Fruit fly (Drosophila melanogaster) whole organism, embryonic: ENCODE results near the gene foxo.

ENCODE experiments used
- ATbp ChIP-seq: fragments of 200-800 bp; sonication (Bioruptor generic); optimal IDR thresholded peaks from 2 replicates; lab custom pipeline; 2017; ENCODE audit warnings: missing biosample characterization, mild to moderate bottlenecking, missing genetic modification characterization, missing genetic modification reagents
- Bgb ChIP-seq: fragments of 200-800 bp; sonication (Bioruptor generic); IDR thresholded peaks from 2 replicates; pipeline ENCODE4 v1.3.6; 2022; ENCODE audit warnings: missing biosample characterization, missing genetic modification characterization; ENCODE audit not compliant: partially characterized antibody
- CG1024 ChIP-seq: fragments of 200-800 bp; sonication (Bioruptor generic); IDR thresholded peaks from 2 replicates; pipeline ENCODE4 v1.3.6; 2022; ENCODE audit warnings: missing biosample characterization, missing genetic modification characterization
- CG10543 ChIP-seq: fragments of 200-800 bp; sonication (Bioruptor generic); optimal IDR thresholded peaks from 3 replicates; lab custom pipeline; 2017; ENCODE audit warnings: missing biosample characterization, mild to moderate bottlenecking, missing genetic modification characterization, moderate library complexity
- CG12155 ChIP-seq: fragments of 200-800 bp; sonication (Bioruptor generic); optimal IDR thresholded peaks from 3 replicates; lab custom pipeline; 2016; ENCODE audit warnings: missing biosample characterization, missing genetic modification characterization
- CG12659 ChIP-seq: fragments of 200-800 bp; sonication (Bioruptor generic); optimal IDR thresholded peaks from 3 replicates; lab custom pipeline; 2017; ENCODE audit warnings: mild to moderate bottlenecking, missing biosample characterization, missing genetic modification reagents, missing genetic modification characterization
- CG14860 ChIP-seq: fragments of 200-800 bp; sonication (Bioruptor generic); IDR thresholded peaks from 3 replicates; pipeline ENCODE4 v1.3.6; 2022; ENCODE audit warnings: missing biosample characterization, missing genetic modification characterization; ENCODE audit not compliant: partially characterized antibody
- CG1529 ChIP-seq: fragments of 200-800 bp; sonication (Bioruptor generic); optimal IDR thresholded peaks from 3 replicates; lab custom pipeline; 2018; ENCODE audit warnings: missing biosample characterization, missing genetic modification characterization
- CG17361 ChIP-seq: fragments of 200-800 bp; sonication (Bioruptor generic); IDR thresholded peaks from 3 replicates; pipeline ENCODE4 v1.3.6; 2022; ENCODE audit warnings: missing biosample characterization, missing genetic modification characterization
- CG17385 ChIP-seq: fragments of 200-800 bp; sonication (Bioruptor generic); optimal IDR thresholded peaks from 3 replicates; lab custom pipeline; 2018; ENCODE audit warnings: missing biosample characterization, mild to moderate bottlenecking, missing genetic modification characterization
- CG18619 ChIP-seq: fragments of 200-800 bp; sonication (Bioruptor generic); optimal IDR thresholded peaks from 3 replicates; lab custom pipeline; 2017; ENCODE audit warnings: missing biosample characterization, mild to moderate bottlenecking, missing genetic modification characterization
- CG2116 ChIP-seq: fragments of 200-800 bp; sonication (Bioruptor generic); optimal IDR thresholded peaks from 3 replicates; lab custom pipeline; 2018; ENCODE audit warnings: missing biosample characterization, mild to moderate bottlenecking, missing genetic modification characterization
- CG2712 ChIP-seq: fragments of 200-800 bp; optimal IDR thresholded peaks from 3 replicates; lab custom pipeline; 2019; ENCODE audit warnings: missing biosample characterization, mild to moderate bottlenecking, missing genetic modification characterization, moderate library complexity
- CG30403 ChIP-seq: fragments of 200-800 bp; sonication (Bioruptor generic); optimal IDR thresholded peaks from 3 replicates; lab custom pipeline; 2016; ENCODE audit warnings: missing biosample characterization, missing genetic modification characterization
- CG30431 ChIP-seq: fragments of 200-800 bp; sonication (Bioruptor generic); optimal IDR thresholded peaks from 2 replicates; lab custom pipeline; 2017; ENCODE audit warnings: missing biosample characterization, missing genetic modification characterization
- CG43689 ChIP-seq: fragments of 200-800 bp; sonication (Bioruptor generic); IDR thresholded peaks from 2 replicates; pipeline ENCODE4 v1.3.6; 2022; ENCODE audit warnings: missing biosample characterization, missing genetic modification characterization
- CG4820 ChIP-seq: fragments of 200-800 bp; sonication (Bioruptor generic); optimal IDR thresholded peaks from 3 replicates; lab custom pipeline; 2016; ENCODE audit warnings: missing biosample characterization, missing genetic modification characterization
- CG6272 ChIP-seq: fragments of 200-800 bp; sonication (Bioruptor generic); IDR thresholded peaks from 2 replicates; pipeline ENCODE4 v1.3.6; 2022; ENCODE audit warnings: missing biosample characterization, missing genetic modification characterization
- CG6854 ChIP-seq: fragments of 200-800 bp; sonication (Bioruptor generic); optimal IDR thresholded peaks from 3 replicates; lab custom pipeline; 2017; ENCODE audit warnings: missing biosample characterization, mild to moderate bottlenecking, missing genetic modification characterization
- CG7745 ChIP-seq: fragments of 200-800 bp; sonication (Bioruptor generic); optimal IDR thresholded peaks from 2 replicates; lab custom pipeline; 2018; ENCODE audit warnings: missing biosample characterization, mild to moderate bottlenecking, missing genetic modification characterization, moderate library complexity
- CG7839 ChIP-seq: fragments of 200-800 bp; sonication (Bioruptor generic); optimal IDR thresholded peaks from 3 replicates; lab custom pipeline; 2018; ENCODE audit warnings: missing biosample characterization, mild to moderate bottlenecking, missing genetic modification characterization, moderate library complexity
- D ChIP-seq, 2 experiments: fragments of 200-800 bp in 1 of 2; fragments of >200 bp in 1 of 2; sonication (Bioruptor generic) in 1 of 2; optimal IDR thresholded peaks; 2 replicates in 1 of 2; 3 replicates in 1 of 2; lab custom pipeline; 2017; ENCODE audit warnings: mild to moderate bottlenecking in 1 of 2, missing biosample characterization in 1 of 2, missing genetic modification characterization in 1 of 2, missing genetic modification reagents in 1 of 2
- Deaf1 ChIP-seq: fragments of 200-800 bp; optimal IDR thresholded peaks from 3 replicates; lab custom pipeline; 2019; ENCODE audit warnings: missing biosample characterization, mild to moderate bottlenecking, missing genetic modification characterization, moderate library complexity
- Elba2 ChIP-seq: fragments of 200-800 bp; sonication (Bioruptor generic); optimal IDR thresholded peaks from 3 replicates; lab custom pipeline; 2016; ENCODE audit warnings: missing biosample characterization, missing genetic modification characterization
- Ets65A ChIP-seq: fragments of 200-800 bp; sonication (Bioruptor generic); peaks from one replicate; lab custom pipeline; 2016; ENCODE audit warnings: missing biosample characterization, missing genetic modification characterization
- Fer2 ChIP-seq: fragments of 200-800 bp; sonication (Bioruptor generic); optimal IDR thresholded peaks from 2 replicates; lab custom pipeline; 2018; ENCODE audit warnings: missing biosample characterization, mild to moderate bottlenecking, missing genetic modification characterization, moderate library complexity
- HLH54F ChIP-seq: fragments of 200-800 bp; sonication (Bioruptor generic); optimal IDR thresholded peaks from 3 replicates; lab custom pipeline; 2016; ENCODE audit warnings: missing biosample characterization, missing genetic modification characterization
- Sox102F ChIP-seq: fragments of 200-800 bp; sonication (Bioruptor generic); optimal IDR thresholded peaks from 2 replicates; lab custom pipeline; 2018; ENCODE audit warnings: missing biosample characterization, mild to moderate bottlenecking, missing genetic modification characterization, moderate library complexity
- Stat92E ChIP-seq, 3 experiments: fragments of >200 bp in 2 of 3; fragments of 200-800 bp in 1 of 3; sonication (Bioruptor generic) in 1 of 3; optimal IDR thresholded peaks; 2 replicates each; lab custom pipeline; 2017 to 2019; ENCODE audit warnings: missing biosample characterization in 3 of 3, missing genetic modification characterization in 3 of 3, mild to moderate bottlenecking in 1 of 3, moderate library complexity in 1 of 3
- bcd ChIP-seq: fragments of 200-800 bp; sonication (Bioruptor generic); optimal IDR thresholded peaks from 2 replicates; lab custom pipeline; 2017; ENCODE audit warnings: missing biosample characterization, mild to moderate bottlenecking, missing genetic modification characterization
- cad ChIP-seq: fragments of >200 bp; optimal IDR thresholded peaks from 2 replicates; lab custom pipeline; 2017; ENCODE audit warnings: missing biosample characterization, missing genetic modification characterization
- croc ChIP-seq: fragments of 200-800 bp; sonication (Bioruptor generic); conservative IDR thresholded peaks from 3 replicates; pipeline ENCODE4 v1.3.6; 2022; ENCODE audit warnings: missing biosample characterization, missing genetic modification characterization
- crp ChIP-seq, 2 experiments: fragments of 200-800 bp; sonication (Bioruptor generic); optimal IDR thresholded peaks; 2 replicates in 1 of 2; 3 replicates in 1 of 2; lab custom pipeline; 2017; ENCODE audit warnings: missing biosample characterization in 2 of 2, missing genetic modification characterization in 2 of 2, mild to moderate bottlenecking in 1 of 2, moderate library complexity in 1 of 2
- cwo ChIP-seq: fragments of 200-800 bp; sonication (Bioruptor generic); optimal IDR thresholded peaks from 3 replicates; lab custom pipeline; 2017; ENCODE audit warnings: missing biosample characterization, missing genetic modification characterization, mild to moderate bottlenecking, moderate library complexity, missing genetic modification reagents
- dpn ChIP-seq, 2 experiments: fragments of 200-800 bp; sonication (Bioruptor generic); optimal IDR thresholded peaks; 3 replicates each; lab custom pipeline; 2016; ENCODE audit warnings: missing biosample characterization in 2 of 2, missing genetic modification characterization in 2 of 2
- fd96Cb ChIP-seq: fragments of 200-800 bp; sonication (Bioruptor generic); optimal IDR thresholded peaks from 2 replicates; lab custom pipeline; 2018; ENCODE audit warnings: missing biosample characterization, mild to moderate bottlenecking, missing genetic modification characterization, moderate library complexity
- gem ChIP-seq: fragments of 200-800 bp; sonication (Bioruptor generic); optimal IDR thresholded peaks from 2 replicates; lab custom pipeline; 2019; ENCODE audit warnings: missing biosample characterization, mild to moderate bottlenecking, missing genetic modification characterization, moderate library complexity
- ken ChIP-seq: fragments of 200-800 bp; sonication (Bioruptor generic); IDR thresholded peaks from 3 replicates; pipeline ENCODE4 v1.3.6; 2022; ENCODE audit warnings: missing biosample characterization, missing genetic modification characterization
- lola ChIP-seq, 3 experiments: fragments of >200 bp in 2 of 3; fragments of 200-800 bp in 1 of 3; sonication (Bioruptor generic) in 1 of 3; optimal IDR thresholded peaks; 2 replicates each; lab custom pipeline; 2017 to 2019; ENCODE audit warnings: missing biosample characterization in 3 of 3, missing genetic modification characterization in 3 of 3, mild to moderate bottlenecking in 1 of 3, moderate library complexity in 1 of 3
- maf-S ChIP-seq: fragments of 200-800 bp; sonication (Bioruptor generic); optimal IDR thresholded peaks from 2 replicates; lab custom pipeline; 2016; ENCODE audit warnings: missing biosample characterization, missing genetic modification characterization
- odd ChIP-seq: fragments of 200-800 bp; sonication (Bioruptor generic); optimal IDR thresholded peaks from 2 replicates; lab custom pipeline; 2017; ENCODE audit warnings: missing biosample characterization, mild to moderate bottlenecking, missing genetic modification characterization
- prd ChIP-seq, 3 experiments: fragments of >200 bp in 2 of 3; fragments of 200-800 bp in 1 of 3; sonication (Bioruptor generic) in 1 of 3; optimal IDR thresholded peaks in 2 of 3; IDR thresholded peaks in 1 of 3; 2 replicates in 2 of 3; 3 replicates in 1 of 3; pipeline versions ENCODE4 v1.3.6 to Lab custom; 2017 to 2022; ENCODE audit warnings: missing biosample characterization in 1 of 3, missing genetic modification characterization in 1 of 3
- sim ChIP-seq: fragments of 200-800 bp; sonication (Bioruptor generic); IDR thresholded peaks from 2 replicates; pipeline ENCODE4 v1.3.6; 2022; ENCODE audit warnings: missing biosample characterization, missing genetic modification characterization
- slou ChIP-seq: fragments of 200-800 bp; sonication (Bioruptor generic); optimal IDR thresholded peaks from 3 replicates; lab custom pipeline; 2016; ENCODE audit warnings: missing biosample characterization, missing genetic modification characterization
- tin ChIP-seq: fragments of 200-800 bp; sonication (Bioruptor generic); optimal IDR thresholded peaks from 3 replicates; lab custom pipeline; 2016; ENCODE audit warnings: missing biosample characterization, missing genetic modification characterization
- zfh2 ChIP-seq: fragments of 200-800 bp; sonication (Bioruptor generic); optimal IDR thresholded peaks from 2 replicates; lab custom pipeline; 2016; ENCODE audit warnings: missing biosample characterization, missing genetic modification characterization

The foxo gene

DNA sequence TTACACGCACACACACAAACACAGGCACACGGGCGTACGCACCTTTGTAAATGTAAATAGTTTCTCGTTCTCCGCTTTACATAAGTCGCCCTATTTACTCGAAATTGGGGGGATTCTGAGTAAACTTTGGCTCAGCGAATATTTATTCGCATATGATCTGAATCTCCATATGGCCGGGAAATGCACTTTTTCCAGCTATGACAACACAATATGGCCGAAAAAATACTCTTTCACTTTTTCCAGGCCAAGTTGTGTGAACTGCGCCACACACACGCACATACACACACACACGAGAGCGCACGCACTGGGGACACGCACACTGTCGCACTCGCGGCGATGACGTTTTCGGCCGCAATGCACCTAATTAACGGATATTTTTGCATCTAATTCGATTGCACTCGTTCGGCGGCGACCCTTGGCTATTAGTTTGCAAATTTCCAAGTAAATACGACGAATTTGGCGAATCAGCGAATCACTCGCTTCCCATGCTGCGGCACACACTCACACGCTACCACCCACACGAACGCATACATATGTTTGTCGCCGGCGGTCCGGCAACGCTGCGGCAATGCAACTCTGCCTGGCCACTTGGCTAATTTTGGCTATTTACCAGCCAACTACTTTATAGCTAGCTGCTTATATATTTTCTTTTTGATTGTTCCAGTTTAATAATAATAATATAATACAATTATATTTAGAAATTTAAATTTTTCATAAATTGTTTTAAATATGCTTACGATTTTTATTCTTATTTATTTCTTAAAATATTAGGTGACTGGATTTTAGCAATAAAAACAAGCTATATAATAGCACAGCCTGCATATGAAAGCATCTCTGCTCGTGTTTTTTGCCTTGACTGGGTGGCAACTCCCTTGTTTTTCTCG lies 25.0 kb upstream of the foxo start, which contains the start of the genes rdx and CG3061 (continued):
- peak in 1 of 3 experiments; percentile 11 for TF ChIP-seq Stat92E (GFP tag; optimal IDR thresholded peaks at IDR 0.05; lab: Kevin White, UChicago)
- peak; percentile 57 for TF ChIP-seq Sox102F (GFP tag; lab: Kevin White, UChicago)
- 0 out of 2 replicates have a peak, but pooled peaks have one; percentile 8 for TF ChIP-seq sim (GFP tag; lab: Robert Waterston, UW)
- TF ChIP-seq D (optimal IDR thresholded peaks at IDR 0.05; lab: Kevin White, UChicago), result no peak
- TF ChIP-seq D (GFP tag; optimal IDR thresholded peaks at IDR 0.05; lab: Kevin White, UChicago), result peak; percentile 76
- TF ChIP-seq Deaf1 (tag; lab: Kevin White, UChicago), result peak; percentile 62
- no peak for TF ChIP-seq CG7745 (tag; lab: Kevin White, UChicago)
- TF ChIP-seq CG2712 (tag; lab: Kevin White, UChicago), result peak; percentile 74
- TF ChIP-seq ATbp (GFP tag; lab: Kevin White, UChicago), result peak; percentile 18
- 0 out of 3 replicates have a peak, but pooled peaks have one; percentile 0 for TF ChIP-seq ken
- peak; percentile 80 for TF ChIP-seq gem
- TF ChIP-seq CG18619 (GFP tag; lab: Kevin White, UChicago), result peak; percentile 40
- TF ChIP-seq CG17385 (GFP tag; lab: Kevin White, UChicago), result peak; percentile 54
- peak; percentile 98 for TF ChIP-seq CG2116 (GFP tag; lab: Kevin White, UChicago)
- TF ChIP-seq crp (GFP tag; optimal IDR thresholded peaks at IDR 0.05; lab: Kevin White, UChicago), result peak in 1 of 2 experiments; percentile 76
- TF ChIP-seq CG43689 (GFP tag; lab: Robert Waterston, UW), result no peak
- TF ChIP-seq fd96Cb (tag; lab: Kevin White, UChicago), result peak; percentile 37
- peak; percentile 88 for TF ChIP-seq CG17361 (GFP tag; lab: Robert Waterston, UW)
- peak in 1 of 2 experiments; percentile 48 for TF ChIP-seq dpn (GFP tag; optimal IDR thresholded peaks at IDR 0.05; lab: Kevin White, UChicago)
- TF ChIP-seq CG30403, result peak; percentile 72
- TF ChIP-seq cad (GFP tag; lab: Kevin White, UChicago), result no peak
- peak; percentile 86 for TF ChIP-seq CG10543
- TF ChIP-seq slou (GFP tag; lab: Kevin White, UChicago), result peak; percentile 38
- TF ChIP-seq CG7839 (tag; lab: Kevin White, UChicago), result peak; percentile 74
- peak; percentile 32 for TF ChIP-seq tin (GFP tag; lab: Kevin White, UChicago)
- peak in 1 of 3 experiments; percentile 73 for TF ChIP-seq lola (GFP tag; optimal IDR thresholded peaks at IDR 0.05; lab: Kevin White, UChicago)
- peak; percentile 31 for TF ChIP-seq CG30431 (GFP tag; lab: Kevin White, UChicago)
- no peak for TF ChIP-seq CG14860 (GFP tag; lab: Robert Waterston, UW)
- peak; percentile 44; the same call in 1 of the 2 replicates for TF ChIP-seq Bgb (GFP tag; lab: Robert Waterston, UW)
- TF ChIP-seq cwo (GFP tag; lab: Kevin White, UChicago), result peak; percentile 28
- peak; percentile 26 for TF ChIP-seq CG4820 (GFP tag; lab: Kevin White, UChicago)
- peak; percentile 65 for TF ChIP-seq bcd
- TF ChIP-seq CG1529 (GFP tag; lab: Kevin White, UChicago), result no peak
- TF ChIP-seq zfh2 (GFP tag; lab: Kevin White, UChicago), result peak; percentile 32
- TF ChIP-seq Elba2 (GFP tag; lab: Kevin White, UChicago), result peak; percentile 49
- peak; percentile 23 for TF ChIP-seq odd (GFP tag; lab: Kevin White, UChicago)
- no peak for TF ChIP-seq CG6854 (GFP tag; lab: Kevin White, UChicago)
- peak; percentile 60 for TF ChIP-seq CG12155 (GFP tag; lab: Kevin White, UChicago)
- no peak for TF ChIP-seq prd (optimal IDR thresholded peaks at IDR 0.05; lab: Kevin White, UChicago)
- peak; percentile 69; the same call in 1 of the 3 replicates for TF ChIP-seq prd (GFP tag; IDR thresholded peaks at IDR 0.05; lab: Robert Waterston, UW)
- peak; percentile 40; the same call in 1 of the 3 replicates for TF ChIP-seq croc (GFP tag; lab: Robert Waterston, UW)
- peak; percentile 59 for TF ChIP-seq Ets65A (GFP tag; lab: Kevin White, UChicago)
- 0 out of 2 replicates have a peak, but pooled peaks have one; percentile 27 for TF ChIP-seq CG6272 (GFP tag; lab: Robert Waterston, UW)
- no peak for TF ChIP-seq maf-S (GFP tag; lab: Kevin White, UChicago)
- TF ChIP-seq CG12659, result peak; percentile 82
- TF ChIP-seq HLH54F (GFP tag; lab: Kevin White, UChicago), result peak; percentile 3
- TF ChIP-seq Fer2, result peak; percentile 51
- TF ChIP-seq CG1024 (GFP tag; lab: Robert Waterston, UW), result no peak
